Worm (Caenorhabditis elegans) whole organism, L1 larva: Measurements from ENCODE around the gene C35D10.3.

Experiments
- dpl-1 ChIP-seq, 3 experiments: fragments of 150-350 bp in 2 of 3; sonication (generic microtip) in 1 of 3; optimal IDR thresholded peaks; 2 replicates each; lab custom pipeline; 2014 to 2017; ENCODE audit warnings: missing biosample characterization in 3 of 3, missing genetic modification characterization in 3 of 3, missing genetic modification reagents in 3 of 3
- fos-1 ChIP-seq: fragments of 150-350 bp; optimal IDR thresholded peaks from 2 replicates; lab custom pipeline; 2014; ENCODE audit warnings: missing biosample characterization, missing genetic modification characterization
- lir-3 ChIP-seq: sonication (generic microtip); optimal IDR thresholded peaks from 2 replicates; lab custom pipeline; 2016; ENCODE audit warnings: mild to moderate bottlenecking, missing genetic modification characterization, moderate library complexity, missing compliant biosample characterization; ENCODE audit not compliant: poor library complexity
- nhr-11 ChIP-seq: fragments of 150-350 bp; optimal IDR thresholded peaks from 2 replicates; lab custom pipeline; 2014; ENCODE audit warnings: missing biosample characterization, missing genetic modification characterization
- nhr-77 ChIP-seq: fragments of 150-350 bp; optimal IDR thresholded peaks from 2 replicates; lab custom pipeline; 2014; ENCODE audit warnings: missing biosample characterization, missing genetic modification characterization
- snpc-4 ChIP-seq: fragments of 150-350 bp; optimal IDR thresholded peaks from 2 replicates; lab custom pipeline; 2014; ENCODE audit warnings: missing biosample characterization, missing genetic modification characterization
- tlp-1 ChIP-seq: fragments of 150-350 bp; optimal IDR thresholded peaks from 2 replicates; lab custom pipeline; 2014; ENCODE audit warnings: missing biosample characterization, missing genetic modification characterization

DNA sequence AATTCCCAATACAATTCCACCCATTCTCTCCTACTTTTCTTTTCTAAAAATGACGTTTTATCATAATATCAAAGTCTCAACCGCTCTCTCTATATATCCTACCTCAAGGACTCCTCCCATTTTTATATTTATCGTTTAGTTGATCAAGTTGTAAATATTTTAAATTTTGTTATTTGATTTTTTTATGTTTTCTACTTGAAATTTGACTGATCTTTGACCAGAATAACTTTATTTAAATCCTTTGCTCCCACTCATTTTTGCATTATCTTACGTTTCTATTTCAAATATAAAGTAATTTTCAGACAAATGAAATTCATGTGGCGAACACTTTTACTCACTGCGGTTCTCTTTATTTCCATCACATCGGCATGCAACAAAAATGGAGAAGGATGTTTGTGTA, 31.3 kb upstream of the C35D10.3 start, which contains the start of the genes acbp-7 and F26A1.19:
- no peak for TF ChIP-seq nhr-77 (tag; lab: Kevin White, UChicago)
- TF ChIP-seq dpl-1 (GFP tag; optimal IDR thresholded peaks at IDR 0.05; lab: Kevin White, UChicago) = no peak
- no peak for TF ChIP-seq fos-1
- no peak for TF ChIP-seq tlp-1 (tag; lab: Kevin White, UChicago)
- TF ChIP-seq snpc-4 = no peak
- no peak for TF ChIP-seq lir-3 (tag; lab: Kevin White, UChicago)
- no peak for TF ChIP-seq nhr-11 (tag; lab: Kevin White, UChicago)
